Fruit fly (Drosophila melanogaster) whole organism, adult: ENCODE data around the gene elg1.

Source experiments
- CG12768 ChIP-seq: fragments of 200-800 bp; sonication (Bioruptor generic); optimal IDR thresholded peaks from 2 replicates; lab custom pipeline; 2017; ENCODE audit warnings: missing biosample characterization, missing genetic modification characterization, mild to moderate bottlenecking, moderate library complexity, missing genetic modification reagents
- CG33017 ChIP-seq: fragments of 200-800 bp; sonication (Bioruptor generic); optimal IDR thresholded peaks from 2 replicates; lab custom pipeline; 2018; ENCODE audit warnings: missing biosample characterization, mild to moderate bottlenecking, missing genetic modification characterization, moderate library complexity
- CG5204 ChIP-seq: fragments of 200-800 bp; sonication (Bioruptor generic); optimal IDR thresholded peaks from 2 replicates; lab custom pipeline; 2016; ENCODE audit warnings: missing biosample characterization, missing genetic modification characterization
- CG7045 ChIP-seq: fragments of 200-800 bp; sonication (Bioruptor generic); optimal IDR thresholded peaks from 2 replicates; lab custom pipeline; 2017; ENCODE audit warnings: missing biosample characterization, mild to moderate bottlenecking, missing genetic modification characterization
- Crg-1 ChIP-seq: fragments of 200-800 bp; sonication (Bioruptor generic); optimal IDR thresholded peaks from 2 replicates; lab custom pipeline; 2016; ENCODE audit warnings: missing biosample characterization, missing genetic modification characterization
- Mnt ChIP-seq: fragments of 200-800 bp; sonication (Bioruptor generic); optimal IDR thresholded peaks from 2 replicates; lab custom pipeline; 2016; ENCODE audit warnings: missing biosample characterization, mild to moderate bottlenecking, missing genetic modification characterization
- bab1 ChIP-seq: fragments of 200-800 bp; sonication (Bioruptor generic); optimal IDR thresholded peaks from 3 replicates; lab custom pipeline; 2019; ENCODE audit warnings: missing biosample characterization, mild to moderate bottlenecking, missing genetic modification characterization, moderate library complexity
- cnc ChIP-seq, 2 experiments: fragments of >200 bp; optimal IDR thresholded peaks; 2 replicates each; lab custom pipeline; 2017
- kay ChIP-seq: fragments of 200-800 bp; sonication (Bioruptor generic); peaks from one replicate; lab custom pipeline; 2016; ENCODE audit warnings: missing biosample characterization, missing genetic modification characterization, borderline replicate concordance
- ovo ChIP-seq: fragments of 200-800 bp; sonication (Bioruptor generic); optimal IDR thresholded peaks from 2 replicates; lab custom pipeline; 2016; ENCODE audit warnings: missing biosample characterization, missing genetic modification characterization
- tj ChIP-seq: fragments of 200-800 bp; sonication (Bioruptor generic); optimal IDR thresholded peaks from 3 replicates; lab custom pipeline; 2017; ENCODE audit warnings: missing biosample characterization, mild to moderate bottlenecking, missing genetic modification characterization, moderate library complexity
- toe ChIP-seq: fragments of 200-800 bp; sonication (Bioruptor generic); optimal IDR thresholded peaks from 2 replicates; lab custom pipeline; 2016; ENCODE audit warnings: missing biosample characterization, missing genetic modification characterization

DNA sequence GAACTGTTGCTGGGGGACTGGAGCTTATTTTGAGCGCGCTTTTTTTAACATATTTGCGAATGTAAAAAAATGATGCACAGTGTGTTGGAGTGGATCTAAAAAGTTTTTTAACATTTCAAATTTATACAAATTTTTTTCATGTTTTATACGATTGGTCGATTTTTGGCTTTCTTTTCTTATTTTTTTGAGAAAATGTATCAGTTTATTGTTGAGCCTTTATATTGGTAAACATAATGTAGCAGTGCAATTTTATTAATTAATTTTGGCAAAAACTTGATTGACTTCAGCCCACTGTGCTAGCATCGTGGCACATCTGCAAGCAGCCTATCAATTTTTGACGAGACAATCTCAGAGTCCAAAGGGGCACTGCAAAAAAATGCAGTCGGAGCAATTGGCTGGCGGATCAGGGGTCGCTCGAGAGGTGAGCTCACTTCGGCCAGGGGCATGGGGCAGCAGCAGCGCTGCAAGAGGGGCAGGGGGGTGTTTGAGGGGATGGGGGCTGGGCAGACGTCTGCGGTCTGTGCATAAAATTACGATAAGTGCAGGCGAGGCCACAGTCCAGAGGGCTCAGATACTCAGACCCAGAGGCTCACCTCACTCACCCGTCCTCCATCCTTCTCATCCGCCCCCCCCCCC, 43.9 kb downstream of the elg1 start:
- TF ChIP-seq CG33017 (tag; lab: Kevin White, UChicago) (no peak), cnc (optimal IDR thresholded peaks at IDR 0.05; lab: Kevin White, UChicago) (no peak), tj (GFP tag; lab: Kevin White, UChicago) (no peak), CG7045 (GFP tag; lab: Kevin White, UChicago) (no peak), toe (GFP tag; lab: Kevin White, UChicago) (no peak), Crg-1 (GFP tag; lab: Kevin White, UChicago) (no peak), Mnt (GFP tag; lab: Kevin White, UChicago) (no peak), bab1 (GFP tag; lab: Kevin White, UChicago) (no peak), CG12768 (GFP tag; lab: Kevin White, UChicago) (no peak), ovo (no peak), CG5204 (GFP tag; lab: Kevin White, UChicago) (no peak), kay (GFP tag; lab: Kevin White, UChicago) (no peak)
